Fruit fly (Drosophila melanogaster) whole organism, prepupa: ENCODE results near the gene mAChR-B.

Experiments
- Blimp-1 ChIP-seq: fragments of 200-800 bp; sonication (Bioruptor generic); optimal IDR thresholded peaks from 3 replicates; lab custom pipeline; 2017; ENCODE audit warnings: missing biosample characterization, missing genetic modification characterization, mild to moderate bottlenecking, moderate library complexity, missing genetic modification reagents
- CG10631 ChIP-seq: fragments of 200-800 bp; sonication (Bioruptor generic); optimal IDR thresholded peaks from 2 replicates; lab custom pipeline; 2016; ENCODE audit warnings: missing biosample characterization, missing genetic modification characterization
- CG11294 ChIP-seq: fragments of 200-800 bp; sonication (Bioruptor generic); IDR thresholded peaks from 2 replicates; pipeline ENCODE4 v1.3.6; 2022; ENCODE audit warnings: missing biosample characterization, missing genetic modification characterization
- CG11762 ChIP-seq: fragments of 200-800 bp; sonication (Bioruptor generic); optimal IDR thresholded peaks from 3 replicates; lab custom pipeline; 2016; ENCODE audit warnings: missing biosample characterization, missing genetic modification characterization; ENCODE audit not compliant: insufficient read depth
- CG11902 ChIP-seq: fragments of 200-800 bp; sonication (Bioruptor generic); optimal IDR thresholded peaks from 3 replicates; lab custom pipeline; 2016; ENCODE audit warnings: missing biosample characterization, missing genetic modification characterization
- CG15336 ChIP-seq: fragments of 200-800 bp; sonication (Bioruptor generic); IDR thresholded peaks from 2 replicates; pipeline ENCODE4 v1.3.6; 2022; ENCODE audit warnings: missing biosample characterization, missing genetic modification characterization
- CG1621 ChIP-seq: fragments of 200-800 bp; sonication (Bioruptor generic); optimal IDR thresholded peaks from 3 replicates; lab custom pipeline; 2018; ENCODE audit warnings: missing biosample characterization, mild to moderate bottlenecking, missing genetic modification characterization
- CG16779 ChIP-seq: fragments of 200-800 bp; sonication (Bioruptor generic); optimal IDR thresholded peaks from 3 replicates; lab custom pipeline; 2017; ENCODE audit warnings: missing biosample characterization, mild to moderate bottlenecking, missing genetic modification characterization
- CG31627 ChIP-seq: fragments of 200-800 bp; sonication (Bioruptor generic); optimal IDR thresholded peaks from 3 replicates; lab custom pipeline; 2016; ENCODE audit warnings: missing biosample characterization, missing genetic modification characterization
- CG32006 ChIP-seq: fragments of 200-800 bp; sonication (Bioruptor generic); optimal IDR thresholded peaks from 3 replicates; lab custom pipeline; 2017; ENCODE audit warnings: missing biosample characterization, mild to moderate bottlenecking, missing genetic modification characterization
- CG34406 ChIP-seq: fragments of 200-800 bp; sonication (Bioruptor generic); optimal IDR thresholded peaks from 3 replicates; lab custom pipeline; 2016; ENCODE audit warnings: missing biosample characterization, missing genetic modification characterization
- CG3919 ChIP-seq: fragments of 200-800 bp; sonication (Bioruptor generic); optimal IDR thresholded peaks from 3 replicates; lab custom pipeline; 2016; ENCODE audit warnings: missing biosample characterization, missing genetic modification characterization
- CG4318 ChIP-seq: fragments of 200-800 bp; sonication (Bioruptor generic); optimal IDR thresholded peaks from 3 replicates; lab custom pipeline; 2017; ENCODE audit warnings: missing biosample characterization, mild to moderate bottlenecking, missing genetic modification characterization
- CG6163 ChIP-seq: fragments of 200-800 bp; sonication (Bioruptor generic); IDR thresholded peaks from 3 replicates; pipeline ENCODE4 v1.3.6; 2022; ENCODE audit warnings: missing biosample characterization, missing genetic modification characterization
- CG6276 ChIP-seq: fragments of 200-800 bp; sonication (Bioruptor generic); optimal IDR thresholded peaks from 2 replicates; lab custom pipeline; 2017; ENCODE audit warnings: missing biosample characterization, mild to moderate bottlenecking, missing genetic modification characterization
- CG6792 ChIP-seq: fragments of 200-800 bp; sonication (Bioruptor generic); optimal IDR thresholded peaks from 3 replicates; lab custom pipeline; 2016; ENCODE audit warnings: missing biosample characterization, missing genetic modification characterization
- CG6808 ChIP-seq: fragments of 200-800 bp; sonication (Bioruptor generic); optimal IDR thresholded peaks from 3 replicates; lab custom pipeline; 2017; ENCODE audit warnings: missing biosample characterization, missing genetic modification characterization, mild to moderate bottlenecking, moderate library complexity, missing genetic modification reagents
- CG6854 ChIP-seq: fragments of 200-800 bp; sonication (Bioruptor generic); optimal IDR thresholded peaks from 2 replicates; lab custom pipeline; 2017; ENCODE audit warnings: missing biosample characterization, mild to moderate bottlenecking, missing genetic modification characterization
- CG7368 ChIP-seq: fragments of 200-800 bp; sonication (Bioruptor generic); optimal IDR thresholded peaks from 3 replicates; lab custom pipeline; 2016; ENCODE audit warnings: missing biosample characterization, missing genetic modification characterization
- CG8119 ChIP-seq: fragments of 200-800 bp; sonication (Bioruptor generic); IDR thresholded peaks from 3 replicates; pipeline ENCODE4 v1.3.6; 2022; ENCODE audit warnings: missing biosample characterization, missing genetic modification characterization
- CG8319 ChIP-seq: fragments of 200-800 bp; sonication (Bioruptor generic); optimal IDR thresholded peaks from 3 replicates; lab custom pipeline; 2016; ENCODE audit warnings: missing biosample characterization, missing genetic modification characterization
- CG8632 ChIP-seq: fragments of 200-800 bp; sonication (Bioruptor generic); optimal IDR thresholded peaks from 3 replicates; lab custom pipeline; 2016; ENCODE audit warnings: missing biosample characterization, missing genetic modification characterization
- CG9139 ChIP-seq: fragments of 200-800 bp; sonication (Bioruptor generic); optimal IDR thresholded peaks from 3 replicates; lab custom pipeline; 2017; ENCODE audit warnings: missing biosample characterization, mild to moderate bottlenecking, missing genetic modification characterization
- Eip75B ChIP-seq: fragments of 200-800 bp; sonication (Bioruptor generic); optimal IDR thresholded peaks from 3 replicates; lab custom pipeline; 2016; ENCODE audit warnings: missing biosample characterization, missing genetic modification characterization
- Eip93F ChIP-seq: fragments of 200-800 bp; sonication (Bioruptor generic); optimal IDR thresholded peaks from 2 replicates; lab custom pipeline; 2016; ENCODE audit warnings: missing biosample characterization, mild to moderate bottlenecking, missing genetic modification characterization
- Ets21C ChIP-seq: fragments of 200-800 bp; sonication (Bioruptor generic); optimal IDR thresholded peaks from 3 replicates; lab custom pipeline; 2016; ENCODE audit warnings: missing biosample characterization, missing genetic modification characterization
- Ets96B ChIP-seq: fragments of 200-800 bp; optimal IDR thresholded peaks from 2 replicates; lab custom pipeline; 2019; ENCODE audit warnings: missing biosample characterization, mild to moderate bottlenecking, missing genetic modification characterization, moderate library complexity
- Gug ChIP-seq: fragments of 200-800 bp; sonication (Bioruptor generic); IDR thresholded peaks from 2 replicates; pipeline ENCODE4 v1.3.6; 2022; ENCODE audit warnings: missing biosample characterization, missing genetic modification characterization
- Hr39 ChIP-seq: fragments of 200-800 bp; sonication (Bioruptor generic); optimal IDR thresholded peaks from 2 replicates; lab custom pipeline; 2016; ENCODE audit warnings: missing biosample characterization, missing genetic modification characterization
- Hr4 ChIP-seq: fragments of 200-800 bp; sonication (Bioruptor generic); optimal IDR thresholded peaks from 3 replicates; lab custom pipeline; 2016; ENCODE audit warnings: missing biosample characterization, missing genetic modification characterization
- Lpt ChIP-seq: fragments of 200-800 bp; sonication (Bioruptor generic); optimal IDR thresholded peaks from 3 replicates; lab custom pipeline; 2016; ENCODE audit warnings: missing biosample characterization, missing genetic modification characterization
- Met ChIP-seq: fragments of 200-800 bp; sonication (Bioruptor generic); optimal IDR thresholded peaks from 3 replicates; lab custom pipeline; 2016; ENCODE audit warnings: missing biosample characterization, missing genetic modification characterization
- OdsH ChIP-seq: fragments of 200-800 bp; sonication (Bioruptor generic); optimal IDR thresholded peaks from 3 replicates; lab custom pipeline; 2016; ENCODE audit warnings: missing biosample characterization, missing genetic modification characterization
- Smox ChIP-seq: fragments of 200-800 bp; sonication (Bioruptor generic); optimal IDR thresholded peaks from 3 replicates; lab custom pipeline; 2016; ENCODE audit warnings: missing biosample characterization, missing genetic modification characterization
- Sox102F ChIP-seq: fragments of 200-800 bp; sonication (Bioruptor generic); optimal IDR thresholded peaks from 2 replicates; lab custom pipeline; 2016; ENCODE audit warnings: missing biosample characterization, mild to moderate bottlenecking, missing genetic modification characterization
- Sox14 ChIP-seq: fragments of 200-800 bp; sonication (Bioruptor generic); optimal IDR thresholded peaks from 3 replicates; lab custom pipeline; 2016; ENCODE audit warnings: missing biosample characterization, missing genetic modification characterization
- Sox15 ChIP-seq: fragments of 200-800 bp; sonication (Bioruptor generic); optimal IDR thresholded peaks from 3 replicates; lab custom pipeline; 2016; ENCODE audit warnings: missing biosample characterization, missing genetic modification characterization
- achi ChIP-seq: fragments of 200-800 bp; sonication (Bioruptor generic); optimal IDR thresholded peaks from 3 replicates; lab custom pipeline; 2016; ENCODE audit warnings: missing biosample characterization, missing genetic modification characterization
- acj6 ChIP-seq: fragments of 200-800 bp; sonication (Bioruptor generic); optimal IDR thresholded peaks from 3 replicates; lab custom pipeline; 2016; ENCODE audit warnings: missing biosample characterization, missing genetic modification characterization
- cyc ChIP-seq: fragments of 200-800 bp; sonication (Bioruptor generic); optimal IDR thresholded peaks from 3 replicates; lab custom pipeline; 2016; ENCODE audit warnings: missing biosample characterization, missing genetic modification characterization
- dac ChIP-seq: fragments of 200-800 bp; sonication (Bioruptor generic); optimal IDR thresholded peaks from 2 replicates; lab custom pipeline; 2017; ENCODE audit warnings: missing biosample characterization, mild to moderate bottlenecking, missing genetic modification characterization
- dsx ChIP-seq: fragments of 200-800 bp; optimal IDR thresholded peaks from 3 replicates; lab custom pipeline; 2019; ENCODE audit warnings: missing biosample characterization, mild to moderate bottlenecking, missing genetic modification characterization, moderate library complexity; ENCODE audit not compliant: poor library complexity, severe bottlenecking
- eg ChIP-seq: fragments of 200-800 bp; sonication (Bioruptor generic); IDR thresholded peaks from 3 replicates; pipeline ENCODE4 v1.3.6; 2022; ENCODE audit warnings: missing biosample characterization, missing genetic modification characterization
- esn ChIP-seq: fragments of 200-800 bp; sonication (Bioruptor generic); optimal IDR thresholded peaks from 2 replicates; lab custom pipeline; 2016; ENCODE audit warnings: missing biosample characterization, mild to moderate bottlenecking, missing genetic modification characterization, moderate library complexity
- fd59A ChIP-seq: fragments of 200-800 bp; sonication (Bioruptor generic); optimal IDR thresholded peaks from 2 replicates; lab custom pipeline; 2017; ENCODE audit warnings: missing biosample characterization, mild to moderate bottlenecking, missing genetic modification characterization, missing genetic modification reagents
- fd85E ChIP-seq: fragments of 200-800 bp; sonication (Bioruptor generic); optimal IDR thresholded peaks from 3 replicates; lab custom pipeline; 2016; ENCODE audit warnings: missing biosample characterization, missing genetic modification characterization
- fkh ChIP-seq: fragments of 200-800 bp; sonication (Bioruptor generic); optimal IDR thresholded peaks from 3 replicates; lab custom pipeline; 2017; ENCODE audit warnings: missing biosample characterization, mild to moderate bottlenecking, missing genetic modification characterization, moderate library complexity
- salr ChIP-seq, 2 experiments: fragments of 200-800 bp; sonication (Bioruptor generic); optimal IDR thresholded peaks; 3 replicates each; lab custom pipeline; 2016 to 2018; ENCODE audit warnings: missing biosample characterization in 2 of 2, missing genetic modification characterization in 2 of 2, mild to moderate bottlenecking in 1 of 2
- spab ChIP-seq: fragments of 200-800 bp; sonication (Bioruptor generic); optimal IDR thresholded peaks from 2 replicates; lab custom pipeline; 2017; ENCODE audit warnings: missing biosample characterization, mild to moderate bottlenecking, missing genetic modification characterization, missing genetic modification reagents
- svp ChIP-seq: fragments of 200-800 bp; sonication (Bioruptor generic); peaks from one replicate; lab custom pipeline; 2016; ENCODE audit warnings: missing biosample characterization, missing genetic modification characterization
- topi ChIP-seq: fragments of 200-800 bp; sonication (Bioruptor generic); optimal IDR thresholded peaks from 3 replicates; lab custom pipeline; 2016; ENCODE audit warnings: missing biosample characterization, missing genetic modification characterization
- vri ChIP-seq: fragments of 200-800 bp; sonication (Bioruptor generic); optimal IDR thresholded peaks from 3 replicates; lab custom pipeline; 2016; ENCODE audit warnings: missing biosample characterization, mild to moderate bottlenecking, missing genetic modification characterization

The mAChR-B gene

DNA sequence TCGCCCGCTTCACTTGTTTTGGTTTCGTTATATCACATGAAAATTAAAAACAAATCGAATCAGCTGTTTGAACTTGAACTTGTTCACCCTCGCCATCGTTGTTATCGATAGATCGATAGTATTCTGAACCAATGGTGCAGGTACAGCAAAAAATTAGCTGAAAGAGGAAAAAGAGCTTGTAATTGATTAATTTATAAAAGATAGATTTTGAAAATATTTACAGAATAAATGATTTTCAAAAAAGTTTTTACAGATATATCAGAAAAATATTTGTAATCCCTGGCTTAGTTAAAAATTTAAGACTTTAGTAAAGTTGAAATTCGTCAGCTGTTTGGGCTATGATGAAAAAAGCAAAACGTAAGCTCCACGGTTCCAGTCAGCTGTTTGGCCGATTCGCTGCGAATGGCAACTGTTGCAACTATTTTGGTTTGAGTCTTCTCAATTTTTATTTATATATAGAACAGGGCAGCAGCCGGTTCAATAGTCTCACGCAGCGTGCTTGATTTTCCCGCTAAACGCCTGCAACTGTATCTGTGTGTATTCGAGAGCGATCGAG lies 26.1 kb upstream of the mAChR-B start, which contains the start of the genes CG11035 and unc-45:
Gene CG11035, minus strand, starts transcription at position 87 of the 556 bp plus-strand sequence.
Gene unc-45, plus strand, starts transcription at position 379 of the 556 bp plus-strand sequence.
- TF ChIP-seq cyc: peak; percentile 28
- TF ChIP-seq Hr39 (GFP tag; lab: Kevin White, UChicago): no peak
- no peak for TF ChIP-seq Sox15
- no peak for TF ChIP-seq CG11294 (GFP tag; lab: Robert Waterston, UW)
- TF ChIP-seq CG6276 (GFP tag; lab: Kevin White, UChicago): no peak
- peak; percentile 20 for TF ChIP-seq Sox14 (GFP tag; lab: Kevin White, UChicago)
- no peak for TF ChIP-seq CG1621 (tag; lab: Kevin White, UChicago)
- no peak for TF ChIP-seq CG6854 (GFP tag; lab: Kevin White, UChicago)
- TF ChIP-seq CG34406 (GFP tag; lab: Kevin White, UChicago): no peak
- TF ChIP-seq CG8632: no peak
- TF ChIP-seq eg (GFP tag; lab: Robert Waterston, UW): peak; percentile 64
- no peak for TF ChIP-seq CG6792
- peak; percentile 28 for TF ChIP-seq CG32006 (GFP tag; lab: Kevin White, UChicago)
- TF ChIP-seq CG31627 (GFP tag; lab: Kevin White, UChicago): peak; percentile 8
- TF ChIP-seq Hr4 (GFP tag; lab: Kevin White, UChicago): peak; percentile 45
- peak; percentile 68 for TF ChIP-seq dsx (GFP tag; lab: Kevin White, UChicago)
- TF ChIP-seq Eip93F (GFP tag; lab: Kevin White, UChicago): no peak
- TF ChIP-seq Lpt: no peak
- 0 out of 3 replicates have a peak, but pooled peaks have one; percentile 25 for TF ChIP-seq CG6163
- no peak for TF ChIP-seq Ets21C
- peak; percentile 58 for TF ChIP-seq vri (GFP tag; lab: Kevin White, UChicago)
- no peak for TF ChIP-seq fkh (GFP tag; lab: Kevin White, UChicago)
- no peak for TF ChIP-seq CG8319 (GFP tag; lab: Kevin White, UChicago)
- TF ChIP-seq fd59A (GFP tag; lab: Kevin White, UChicago): no peak
- no peak for TF ChIP-seq CG6808 (GFP tag; lab: Kevin White, UChicago)
- TF ChIP-seq CG3919 (GFP tag; lab: Kevin White, UChicago): peak; percentile 37
- TF ChIP-seq CG10631 (GFP tag; lab: Kevin White, UChicago): no peak
- TF ChIP-seq esn (GFP tag; lab: Kevin White, UChicago): peak; percentile 43
- TF ChIP-seq CG8119 (GFP tag; lab: Robert Waterston, UW): no peak
- no peak for TF ChIP-seq salr (GFP tag; optimal IDR thresholded peaks at IDR 0.05; lab: Kevin White, UChicago)
- no peak for TF ChIP-seq fd85E (GFP tag; lab: Kevin White, UChicago)
- peak; percentile 9; the same call in 1 of the 2 replicates for TF ChIP-seq Gug (GFP tag; lab: Robert Waterston, UW)
- TF ChIP-seq CG16779 (tag; lab: Kevin White, UChicago): no peak
- no peak for TF ChIP-seq Blimp-1 (GFP tag; lab: Kevin White, UChicago)
- TF ChIP-seq CG11902 (GFP tag; lab: Kevin White, UChicago): no peak
- TF ChIP-seq Met (GFP tag; lab: Kevin White, UChicago): peak; percentile 11
- TF ChIP-seq OdsH (GFP tag; lab: Kevin White, UChicago): peak; percentile 6
- peak; percentile 31 for TF ChIP-seq Smox (GFP tag; lab: Kevin White, UChicago)
- peak; percentile 98 for TF ChIP-seq svp (GFP tag; lab: Kevin White, UChicago)
- no peak for TF ChIP-seq acj6 (GFP tag; lab: Kevin White, UChicago)
- TF ChIP-seq CG7368 (GFP tag; lab: Kevin White, UChicago): no peak
- TF ChIP-seq dac (GFP tag; lab: Kevin White, UChicago): no peak
- TF ChIP-seq CG11762 (GFP tag; lab: Kevin White, UChicago): no peak
- TF ChIP-seq Eip75B (GFP tag; lab: Kevin White, UChicago): peak; percentile 36
- no peak for TF ChIP-seq spab (GFP tag; lab: Kevin White, UChicago)
- TF ChIP-seq CG4318 (GFP tag; lab: Kevin White, UChicago): no peak
- peak; percentile 26 for TF ChIP-seq achi (GFP tag; lab: Kevin White, UChicago)
- TF ChIP-seq CG15336 (GFP tag; lab: Robert Waterston, UW): no peak
- TF ChIP-seq Ets96B (tag; lab: Kevin White, UChicago): peak; percentile 37
- no peak for TF ChIP-seq CG9139 (GFP tag; lab: Kevin White, UChicago)
- peak; percentile 43 for TF ChIP-seq topi (GFP tag; lab: Kevin White, UChicago)
- TF ChIP-seq Sox102F: no peak
